Worm (Caenorhabditis elegans) whole organism, L4/young adult: ENCODE results near the gene srd-3.

Experiments
- dao-5 ChIP-seq: sonication (generic microtip); optimal IDR thresholded peaks from 2 replicates; lab custom pipeline; 2016; ENCODE audit warnings: missing genotype, missing genetic modification characterization, moderate library complexity, missing compliant biosample characterization
- him-1 ChIP-seq: sonication (generic microtip); optimal IDR thresholded peaks from 2 replicates; lab custom pipeline; 2016; ENCODE audit warnings: missing genotype, missing genetic modification reagents, missing genetic modification characterization, missing compliant biosample characterization

DNA sequence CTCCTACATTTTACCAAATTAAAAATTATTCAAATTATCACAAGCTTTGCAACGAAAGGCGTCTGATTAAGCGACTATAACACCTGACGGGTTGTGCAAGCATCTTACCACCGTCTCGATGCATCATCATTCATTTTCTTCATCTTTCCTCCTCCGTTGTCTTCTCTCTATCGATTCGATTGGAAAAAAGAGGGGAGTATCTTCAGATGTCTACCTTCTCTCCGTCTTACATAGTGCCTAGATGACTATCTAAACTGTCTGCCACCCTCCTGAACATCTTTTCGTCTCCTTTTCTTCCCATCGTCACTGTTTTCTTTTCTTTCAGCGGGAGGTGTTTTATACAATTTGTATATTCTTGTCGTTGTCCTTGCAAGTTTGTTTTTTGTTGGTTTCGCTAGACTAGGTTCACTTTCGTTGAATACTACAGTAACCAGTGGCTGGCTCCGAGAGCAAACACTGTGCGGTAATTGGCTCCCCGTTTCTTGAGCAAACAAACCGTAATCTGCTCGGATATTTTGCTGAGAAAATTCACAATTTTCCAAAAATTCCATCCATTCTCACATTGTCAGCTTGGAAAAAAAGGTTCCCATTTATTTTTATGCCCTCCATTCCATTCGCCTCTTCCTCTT, 30.6 kb upstream of the srd-3 start:
- TF ChIP-seq him-1 (tag; lab: Kevin White, UChicago) (no peak), dao-5 (no peak)
